Worm (Caenorhabditis elegans) whole organism, L4/young adult: ENCODE data around the gene lis-1.

Experiments
- W03F9.2 ChIP-seq: fragments of 150-350 bp; optimal IDR thresholded peaks from 2 replicates; lab custom pipeline; 2014; ENCODE audit warnings: missing biosample characterization, missing genetic modification characterization
- him-1 ChIP-seq: sonication (generic microtip); optimal IDR thresholded peaks from 2 replicates; lab custom pipeline; 2016; ENCODE audit warnings: missing genotype, missing genetic modification reagents, missing genetic modification characterization, missing compliant biosample characterization

- TF ChIP-seq him-1 (tag; lab: Kevin White, UChicago) (no peak), W03F9.2 (tag; lab: Kevin White, UChicago) (no peak)
Observed at ce11 chrIII:13343117-13343516, 33.4 kb downstream of the lis-1 start, which contains the start of gene ife-1.
